Worm (Caenorhabditis elegans): ENCODE data around the gene cca-1.

The cca-1 gene

DNA sequence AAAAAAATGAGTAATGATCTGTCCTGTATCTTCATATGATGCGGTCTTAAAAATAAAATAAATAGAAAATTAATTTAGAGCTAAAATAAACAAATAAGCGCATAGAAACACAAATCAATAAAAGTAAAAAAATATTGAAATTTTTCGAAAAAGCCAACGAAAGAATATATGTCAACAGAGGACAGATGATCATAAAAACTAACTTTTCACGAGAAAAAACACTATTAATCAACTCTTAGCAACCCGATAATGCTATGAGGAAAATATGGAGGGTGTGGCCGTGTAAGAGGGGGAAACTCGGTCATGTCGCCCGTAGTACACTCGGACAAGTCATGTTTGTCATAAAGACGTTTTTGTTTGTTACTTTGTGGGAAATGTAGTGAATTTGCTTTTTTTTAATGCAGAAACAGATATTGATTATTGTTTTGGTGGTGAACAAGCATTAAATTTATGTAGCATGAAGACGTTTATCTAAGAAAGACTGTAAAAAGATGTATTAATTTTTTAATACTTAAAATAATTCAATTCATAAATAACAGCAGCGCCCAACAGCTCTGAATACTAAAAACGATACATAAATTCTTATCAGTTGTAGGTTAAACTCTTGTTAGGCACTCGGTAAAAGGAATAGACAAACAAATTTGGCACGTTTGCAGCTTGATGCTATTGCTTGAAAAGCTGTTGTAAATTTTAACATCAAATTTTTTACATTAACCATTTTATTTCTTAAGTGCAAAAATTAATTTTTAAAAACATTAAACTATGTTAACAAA lies 77.3 kb downstream of the cca-1 start, which contains the start of gene adm-4 (continued):
- peak; percentile 24; the same call in 1 of the 2 replicates for TF ChIP-seq isw-1 (GFP tag; IDR thresholded peaks at IDR 0.05)
- no peak for TF ChIP-seq hpl-2 (GFP tag; optimal IDR thresholded peaks at IDR 0.05)
- TF ChIP-seq ces-1 (GFP tag; optimal IDR thresholded peaks at IDR 0.05): no peak
- no peak for TF ChIP-seq elt-3 (tag; optimal IDR thresholded peaks at IDR 0.05)
- peak; percentile 66 for TF ChIP-seq irx-1 (tag; optimal IDR thresholded peaks at IDR 0.05)
- no peak for TF ChIP-seq nhr-12 (tag; optimal IDR thresholded peaks at IDR 0.05)
- TF ChIP-seq ztf-11 (tag; optimal IDR thresholded peaks at IDR 0.05): peak in 1 of 2 experiments; percentile 67
- TF ChIP-seq unc-30 (tag; optimal IDR thresholded peaks at IDR 0.05): no peak
- TF ChIP-seq nhr-77 (tag; optimal IDR thresholded peaks at IDR 0.05): no peak
- TF ChIP-seq sup-37 (GFP tag; optimal IDR thresholded peaks at IDR 0.05): no peak
- TF ChIP-seq nhr-19 (GFP tag; conservative IDR thresholded peaks at IDR 0.05): peak; percentile 45
- no peak for TF ChIP-seq nhr-11 (tag; optimal IDR thresholded peaks at IDR 0.05)
- no peak for TF ChIP-seq nhr-28 (tag; optimal IDR thresholded peaks at IDR 0.05)
- no peak for TF ChIP-seq hlh-17 (GFP tag; optimal IDR thresholded peaks at IDR 0.05; ENCODE audit: borderline replicate concordance)
- TF ChIP-seq C34B4.2 (tag; optimal IDR thresholded peaks at IDR 0.05): no peak
- TF ChIP-seq nhr-90 (tag; optimal IDR thresholded peaks at IDR 0.05; ENCODE audit: poor library complexity): peak; percentile 67

Measured in whole organism, L1 larva.